Fruit fly (Drosophila melanogaster) whole organism, pupa: ENCODE measurements around the gene CG11035.

Source experiments
- CG8159 ChIP-seq: fragments of 200-800 bp; sonication (Bioruptor generic); optimal IDR thresholded peaks from 3 replicates; lab custom pipeline; 2018; ENCODE audit warnings: missing biosample characterization, mild to moderate bottlenecking, missing genetic modification characterization, moderate library complexity
- CG8301 ChIP-seq: fragments of 200-800 bp; sonication (Bioruptor generic); optimal IDR thresholded peaks from 2 replicates; lab custom pipeline; 2018; ENCODE audit warnings: missing biosample characterization, mild to moderate bottlenecking, missing genetic modification characterization
- D1 ChIP-seq: fragments of 200-800 bp; sonication (Bioruptor generic); optimal IDR thresholded peaks from 2 replicates; lab custom pipeline; 2018; ENCODE audit warnings: missing biosample characterization, mild to moderate bottlenecking, missing genetic modification characterization, moderate library complexity
- EcR ChIP-seq: fragments of 200-800 bp; sonication (Bioruptor generic); optimal IDR thresholded peaks from 3 replicates; lab custom pipeline; 2019; ENCODE audit warnings: missing biosample characterization, missing genetic modification characterization, mild to moderate bottlenecking, moderate library complexity, missing genetic modification reagents
- gl ChIP-seq: fragments of 200-800 bp; sonication (Bioruptor generic); optimal IDR thresholded peaks from 2 replicates; lab custom pipeline; 2018; ENCODE audit warnings: missing biosample characterization, mild to moderate bottlenecking, missing genetic modification characterization
- rn ChIP-seq: fragments of 200-800 bp; sonication (Bioruptor generic); IDR thresholded peaks from 2 replicates; pipeline ENCODE4 v1.3.6; 2022; ENCODE audit warnings: missing biosample characterization, missing genetic modification characterization

dm6 chr3R:8058984-8059383 lies 26.2 kb upstream of the CG11035 start, which contains the start of gene mAChR-B:
- no peak for TF ChIP-seq CG8301 (tag; lab: Kevin White, UChicago)
- TF ChIP-seq CG8159 (tag; lab: Kevin White, UChicago) = no peak
- no peak for TF ChIP-seq EcR (GFP tag; lab: Kevin White, UChicago)
- TF ChIP-seq gl = no peak
- TF ChIP-seq D1 (tag; lab: Kevin White, UChicago) = no peak
- TF ChIP-seq rn = no peak
